Worm (Caenorhabditis elegans): ENCODE results near the gene ZC374.2.

The ZC374.2 gene

ce11 chrX:10044473-10044872 is 2.8 kb downstream of the ZC374.2 start:
- no peak for TF ChIP-seq hmg-4 (GFP tag; optimal IDR thresholded peaks at IDR 0.05)
- TF ChIP-seq F13C5.2 (tag; optimal IDR thresholded peaks at IDR 0.05): no peak
- TF ChIP-seq flt-1 (GFP tag; IDR thresholded peaks at IDR 0.05): no peak
- TF ChIP-seq ets-7 (tag; optimal IDR thresholded peaks at IDR 0.05): no peak
- no peak for TF ChIP-seq tbx-11 (GFP tag; IDR thresholded peaks at IDR 0.05)
- no peak for TF ChIP-seq ceh-36 (tag; optimal IDR thresholded peaks at IDR 0.05)
- no peak for TF ChIP-seq B0310.2 (tag; optimal IDR thresholded peaks at IDR 0.05)
- TF ChIP-seq aly-1 (tag; optimal IDR thresholded peaks at IDR 0.05): no peak
- TF ChIP-seq sea-1 (GFP tag; conservative IDR thresholded peaks at IDR 0.05): no peak
- TF ChIP-seq tbx-37 (GFP tag; conservative IDR thresholded peaks at IDR 0.05): no peak
- no peak for TF ChIP-seq ama-1 (optimal IDR thresholded peaks at IDR 0.05)
- TF ChIP-seq pes-1 (GFP tag; IDR thresholded peaks at IDR 0.05): no peak
- no peak for TF ChIP-seq scrt-1 (GFP tag; IDR thresholded peaks at IDR 0.05)
- TF ChIP-seq hnd-1 (tag; optimal IDR thresholded peaks at IDR 0.05): no peak
- TF ChIP-seq tra-4 (tag; optimal IDR thresholded peaks at IDR 0.05): no peak
- no peak for TF ChIP-seq ceh-13 (GFP tag; optimal IDR thresholded peaks at IDR 0.05)
- TF ChIP-seq hmbx-1 (tag; optimal IDR thresholded peaks at IDR 0.05): no peak

DNA sequence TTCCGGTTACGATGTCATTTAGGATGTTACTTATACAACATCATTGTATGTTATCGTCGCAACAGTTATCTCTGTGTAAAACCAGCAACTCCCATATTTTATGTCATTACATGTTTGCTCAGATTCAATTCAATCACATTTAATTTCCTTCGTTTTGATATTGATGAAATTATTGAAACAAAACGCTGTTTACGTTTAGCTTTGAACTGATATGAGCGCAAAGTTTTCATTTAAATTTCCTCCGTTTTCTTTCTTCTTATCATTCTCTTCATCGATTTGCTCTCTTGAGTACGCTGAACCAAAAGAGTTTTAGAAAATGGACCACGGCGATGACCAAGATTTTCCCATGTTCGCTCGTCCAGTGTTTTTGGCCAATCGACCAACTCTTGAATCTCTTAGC is 16.4 kb downstream of the ZC374.2 start, which contains the start of gene sek-6:
Gene sek-6, plus strand, starts transcription at position 315 of the 400 bp plus-strand sequence.
- TF ChIP-seq hmg-4 (GFP tag; optimal IDR thresholded peaks at IDR 0.05) (no peak), tbx-11 (GFP tag; IDR thresholded peaks at IDR 0.05) (no peak), flt-1 (GFP tag; IDR thresholded peaks at IDR 0.05) (no peak), ceh-36 (tag; optimal IDR thresholded peaks at IDR 0.05) (no peak), scrt-1 (GFP tag; IDR thresholded peaks at IDR 0.05) (no peak), ama-1 (optimal IDR thresholded peaks at IDR 0.05) (no peak), tbx-37 (GFP tag; conservative IDR thresholded peaks at IDR 0.05) (no peak), ceh-13 (GFP tag; optimal IDR thresholded peaks at IDR 0.05) (no peak), pes-1 (GFP tag; IDR thresholded peaks at IDR 0.05) (no peak), sea-1 (GFP tag; conservative IDR thresholded peaks at IDR 0.05) (no peak), ets-7 (tag; optimal IDR thresholded peaks at IDR 0.05) (no peak), hnd-1 (tag; optimal IDR thresholded peaks at IDR 0.05) (no peak), tra-4 (tag; optimal IDR thresholded peaks at IDR 0.05) (no peak)

- no peak for TF ChIP-seq hmg-4 (GFP tag; optimal IDR thresholded peaks at IDR 0.05)
- TF ChIP-seq ama-1 (optimal IDR thresholded peaks at IDR 0.05): no peak
- TF ChIP-seq flt-1 (GFP tag; IDR thresholded peaks at IDR 0.05): no peak
- TF ChIP-seq B0310.2 (tag; optimal IDR thresholded peaks at IDR 0.05): no peak
- no peak for TF ChIP-seq hmbx-1 (tag; optimal IDR thresholded peaks at IDR 0.05)
- TF ChIP-seq tbx-37 (GFP tag; conservative IDR thresholded peaks at IDR 0.05): no peak
- TF ChIP-seq F13C5.2 (tag; optimal IDR thresholded peaks at IDR 0.05): no peak
- TF ChIP-seq scrt-1 (GFP tag; IDR thresholded peaks at IDR 0.05): no peak
- no peak for TF ChIP-seq tra-4 (tag; optimal IDR thresholded peaks at IDR 0.05)
- TF ChIP-seq aly-1 (tag; optimal IDR thresholded peaks at IDR 0.05): no peak
- no peak for TF ChIP-seq ceh-13 (GFP tag; optimal IDR thresholded peaks at IDR 0.05)
- TF ChIP-seq tbx-11 (GFP tag; IDR thresholded peaks at IDR 0.05): no peak
- no peak for TF ChIP-seq sea-1 (GFP tag; conservative IDR thresholded peaks at IDR 0.05)
- TF ChIP-seq ets-7 (tag; optimal IDR thresholded peaks at IDR 0.05): no peak
- no peak for TF ChIP-seq pes-1 (GFP tag; IDR thresholded peaks at IDR 0.05)
- TF ChIP-seq ceh-36 (tag; optimal IDR thresholded peaks at IDR 0.05): no peak
Measured at ce11 chrX:10027556-10027955, 19.7 kb downstream of the ZC374.2 start, which contains the start of gene mkk-4. Gene mkk-4 (plus strand): TSS chrX:10027856.

DNA sequence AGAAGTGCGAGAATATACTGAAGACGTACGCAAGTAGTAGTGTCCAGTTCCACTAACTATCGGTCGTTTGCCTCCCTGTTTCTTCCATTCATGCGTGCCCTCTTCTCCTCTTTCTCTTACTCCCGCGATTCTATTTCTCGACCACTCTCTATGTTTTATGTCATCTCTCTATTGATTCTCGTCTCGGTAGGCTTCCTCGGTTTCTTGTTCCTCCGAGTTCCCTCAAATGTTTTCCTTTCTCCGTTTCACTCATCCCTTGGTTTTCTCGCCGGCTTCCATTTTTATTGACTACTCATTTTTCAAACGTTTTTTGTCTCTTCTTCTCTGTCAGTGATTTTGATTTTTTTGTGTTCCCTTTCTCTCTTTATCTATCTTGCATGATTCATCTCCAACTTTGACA is 20.9 kb downstream of the ZC374.2 start:
- TF ChIP-seq hmbx-1 (tag; optimal IDR thresholded peaks at IDR 0.05) (no peak), tra-4 (tag; optimal IDR thresholded peaks at IDR 0.05) (no peak), flt-1 (GFP tag; IDR thresholded peaks at IDR 0.05) (no peak), F13C5.2 (tag; optimal IDR thresholded peaks at IDR 0.05) (no peak), sea-1 (GFP tag; conservative IDR thresholded peaks at IDR 0.05) (no peak), ceh-36 (tag; optimal IDR thresholded peaks at IDR 0.05) (no peak), scrt-1 (GFP tag; IDR thresholded peaks at IDR 0.05) (no peak), ets-7 (tag; optimal IDR thresholded peaks at IDR 0.05) (no peak), hmg-4 (GFP tag; optimal IDR thresholded peaks at IDR 0.05) (no peak), tbx-11 (GFP tag; IDR thresholded peaks at IDR 0.05) (no peak), tbx-37 (GFP tag; conservative IDR thresholded peaks at IDR 0.05) (no peak), pes-1 (GFP tag; IDR thresholded peaks at IDR 0.05) (no peak), B0310.2 (tag; optimal IDR thresholded peaks at IDR 0.05) (no peak), hnd-1 (tag; optimal IDR thresholded peaks at IDR 0.05) (no peak), aly-1 (tag; optimal IDR thresholded peaks at IDR 0.05) (no peak)

DNA sequence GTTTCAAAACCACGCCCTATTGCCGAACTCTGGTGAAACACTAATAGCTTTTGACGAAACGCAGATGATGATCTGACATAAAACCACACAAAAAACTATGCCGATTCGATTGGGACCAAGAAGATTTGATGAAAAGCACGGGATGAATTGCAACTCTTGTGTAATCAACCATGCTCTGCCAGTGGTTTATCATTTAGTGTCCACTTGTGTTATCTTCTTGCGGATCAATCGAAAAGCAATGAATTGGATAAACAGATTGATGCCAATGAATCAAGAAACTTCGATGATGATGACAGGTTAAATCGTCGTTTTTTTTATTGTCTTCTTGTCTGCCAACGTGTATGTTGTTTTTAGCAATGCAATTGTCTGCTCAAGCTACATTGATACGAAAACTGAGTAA is 25.2 kb downstream of the ZC374.2 start, which contains the start of gene F42G10.1:
Gene F42G10.1, minus strand, starts transcription at position 151 of the 400 bp plus-strand sequence.
- TF ChIP-seq aly-1 (tag; optimal IDR thresholded peaks at IDR 0.05) (no peak), flt-1 (GFP tag; IDR thresholded peaks at IDR 0.05) (no peak), pes-1 (GFP tag; IDR thresholded peaks at IDR 0.05) (no peak), hnd-1 (tag; optimal IDR thresholded peaks at IDR 0.05) (no peak), F13C5.2 (tag; optimal IDR thresholded peaks at IDR 0.05) (no peak), hmg-4 (GFP tag; optimal IDR thresholded peaks at IDR 0.05) (no peak), tra-4 (tag; optimal IDR thresholded peaks at IDR 0.05) (no peak), hmbx-1 (tag; optimal IDR thresholded peaks at IDR 0.05) (no peak), tbx-11 (GFP tag; IDR thresholded peaks at IDR 0.05) (no peak), sea-1 (GFP tag; conservative IDR thresholded peaks at IDR 0.05) (no peak), B0310.2 (tag; optimal IDR thresholded peaks at IDR 0.05) (no peak), ets-7 (tag; optimal IDR thresholded peaks at IDR 0.05) (no peak), ceh-36 (tag; optimal IDR thresholded peaks at IDR 0.05) (no peak), ama-1 (optimal IDR thresholded peaks at IDR 0.05) (no peak), tbx-37 (GFP tag; conservative IDR thresholded peaks at IDR 0.05) (no peak), ceh-13 (GFP tag; optimal IDR thresholded peaks at IDR 0.05) (no peak), scrt-1 (GFP tag; IDR thresholded peaks at IDR 0.05) (no peak)

DNA sequence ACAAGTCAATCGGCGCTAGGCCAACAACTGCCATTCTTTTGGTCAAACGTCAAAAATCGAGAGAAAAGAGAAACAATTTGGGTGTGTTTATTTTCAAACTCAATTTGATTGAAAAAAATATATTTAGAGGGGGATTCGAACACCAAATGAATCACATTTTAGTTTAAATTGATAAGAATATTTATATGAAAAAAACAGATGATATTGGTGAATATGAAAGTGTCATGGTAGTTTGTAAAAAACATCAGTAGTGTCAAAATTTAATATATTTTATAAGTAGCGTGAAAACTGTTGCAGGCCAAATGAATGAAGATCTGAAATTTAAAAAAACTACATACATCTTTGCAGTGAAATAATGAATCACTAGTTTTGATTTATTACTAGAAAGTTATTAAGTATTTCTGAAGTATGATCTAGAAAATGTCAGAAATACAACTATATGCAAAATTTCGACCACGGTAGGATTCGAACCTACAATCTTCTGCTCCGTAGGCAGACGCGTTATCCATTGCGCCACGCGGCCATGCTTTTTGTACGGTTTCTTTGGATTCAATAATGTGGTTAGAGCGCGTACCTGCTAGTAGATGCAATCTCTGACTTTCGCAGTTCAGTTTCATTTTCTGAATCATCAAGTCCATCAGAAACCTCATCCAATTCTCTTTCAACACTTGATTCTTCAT is 29.1 kb downstream of the ZC374.2 start, which contains the start of gene F19C6.4:
Gene F19C6.4, minus strand, starts transcription at position 51 of the 680 bp plus-strand sequence.
- TF ChIP-seq aly-1 (tag; optimal IDR thresholded peaks at IDR 0.05): no peak

ce11 chrX:10009985-10010384 is 37.2 kb downstream of the ZC374.2 start:
- TF ChIP-seq ets-7 (tag; optimal IDR thresholded peaks at IDR 0.05) (no peak), B0310.2 (tag; optimal IDR thresholded peaks at IDR 0.05) (no peak), hnd-1 (tag; optimal IDR thresholded peaks at IDR 0.05) (no peak), tbx-37 (GFP tag; conservative IDR thresholded peaks at IDR 0.05) (no peak), pes-1 (GFP tag; IDR thresholded peaks at IDR 0.05) (no peak), hmbx-1 (tag; optimal IDR thresholded peaks at IDR 0.05) (no peak), ama-1 (optimal IDR thresholded peaks at IDR 0.05) (no peak), tra-4 (tag; optimal IDR thresholded peaks at IDR 0.05) (no peak), hmg-4 (GFP tag; optimal IDR thresholded peaks at IDR 0.05) (no peak), tbx-11 (GFP tag; IDR thresholded peaks at IDR 0.05) (no peak), flt-1 (GFP tag; IDR thresholded peaks at IDR 0.05) (no peak), ceh-36 (tag; optimal IDR thresholded peaks at IDR 0.05) (no peak), sea-1 (GFP tag; conservative IDR thresholded peaks at IDR 0.05) (no peak), F13C5.2 (tag; optimal IDR thresholded peaks at IDR 0.05) (no peak), aly-1 (tag; optimal IDR thresholded peaks at IDR 0.05) (no peak), ceh-13 (GFP tag; optimal IDR thresholded peaks at IDR 0.05) (no peak), scrt-1 (GFP tag; IDR thresholded peaks at IDR 0.05) (no peak)

Measured in whole organism, early embryonic.